Worm (Caenorhabditis elegans): ENCODE results near the gene F56C3.1.

DNA sequence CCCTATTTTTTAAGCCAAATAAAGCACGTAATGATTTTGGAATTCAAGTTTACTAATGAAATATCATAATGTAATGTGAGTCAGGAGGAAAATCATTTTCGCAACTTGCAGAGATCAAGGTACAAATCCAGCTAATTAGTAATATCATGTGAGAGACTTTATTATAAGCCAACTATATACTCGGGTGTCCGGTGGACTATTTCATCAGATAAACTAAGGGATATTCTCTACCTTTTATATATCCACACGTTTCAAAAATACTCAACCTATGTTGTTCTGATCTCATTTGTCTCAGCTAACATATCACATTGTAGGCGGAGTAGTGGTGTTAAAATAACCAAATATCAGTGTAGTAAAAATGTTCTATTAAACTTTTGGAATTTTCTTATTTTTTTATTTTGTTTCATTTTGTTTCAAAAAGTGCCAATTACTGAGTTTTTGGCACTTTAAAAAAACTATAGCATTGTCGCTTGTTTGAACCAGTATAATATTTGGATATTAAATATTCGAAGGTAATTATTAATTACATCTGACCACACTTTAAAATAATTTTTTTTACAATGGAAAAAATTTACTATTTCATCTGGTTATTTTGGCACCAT, 2.4 kb downstream of the F56C3.1 start:
- TF ChIP-seq egl-27 (tag; optimal IDR thresholded peaks at IDR 0.05) (peak in 1 of 2 experiments; percentile 49), lin-13 (GFP tag; optimal IDR thresholded peaks at IDR 0.05) (peak; percentile 86), nhr-85 (tag) (peak; percentile 87), pag-3 (tag; optimal IDR thresholded peaks at IDR 0.05; ENCODE audit: borderline replicate concordance, insufficient read depth) (no peak), aha-1 (tag; optimal IDR thresholded peaks at IDR 0.05) (no peak), blmp-1 (tag; optimal IDR thresholded peaks at IDR 0.05) (no peak), nhr-12 (tag; optimal IDR thresholded peaks at IDR 0.05) (no peak), ztf-11 (tag; optimal IDR thresholded peaks at IDR 0.05) (peak; percentile 35 to 74), hlh-4 (tag; optimal IDR thresholded peaks at IDR 0.05) (no peak), unc-130 (tag; optimal IDR thresholded peaks at IDR 0.05) (no peak), swsn-7 (tag; optimal IDR thresholded peaks at IDR 0.05) (peak; percentile 88), lin-35 (GFP tag; optimal IDR thresholded peaks at IDR 0.05) (peak; percentile 55 to 83)
